Worm (Caenorhabditis elegans) whole organism, early embryonic: ENCODE results near the gene nlf-1.

Source experiments
- ama-1 ChIP-seq: fragments of 150-350 bp; optimal IDR thresholded peaks from 2 replicates; lab custom pipeline; 2014
- ceh-13 ChIP-seq: fragments of 200-800 bp; sonication (Bioruptor generic); optimal IDR thresholded peaks from 2 replicates; lab custom pipeline; 2018; ENCODE audit warnings: mild to moderate bottlenecking, missing genetic modification characterization, missing compliant biosample characterization
- ceh-36 ChIP-seq: sonication (generic microtip); optimal IDR thresholded peaks from 2 replicates; lab custom pipeline; 2016; ENCODE audit warnings: missing genetic modification characterization, inconsistent platforms, missing compliant biosample characterization
- flt-1 ChIP-seq: fragments of 200-800 bp; sonication (Bioruptor generic); IDR thresholded peaks from 2 replicates; pipeline ENCODE4 v1.3.6; 2022; ENCODE audit warnings: missing genetic modification characterization, missing compliant biosample characterization
- hmbx-1 ChIP-seq: sonication (generic microtip); optimal IDR thresholded peaks from 2 replicates; lab custom pipeline; 2016; ENCODE audit warnings: mild to moderate bottlenecking, missing genetic modification characterization, missing compliant biosample characterization
- hmg-4 ChIP-seq: fragments of 200-800 bp; sonication (Bioruptor generic); optimal IDR thresholded peaks from 2 replicates; lab custom pipeline; 2018; ENCODE audit warnings: mild to moderate bottlenecking, missing genetic modification characterization, missing compliant biosample characterization
- hnd-1 ChIP-seq: sonication (generic microtip); optimal IDR thresholded peaks from 2 replicates; lab custom pipeline; 2016; ENCODE audit warnings: missing genetic modification characterization, missing compliant biosample characterization
- pes-1 ChIP-seq: fragments of 200-800 bp; sonication (Bioruptor generic); IDR thresholded peaks from 2 replicates; pipeline ENCODE4 v1.3.6; 2022; ENCODE audit warnings: missing genetic modification reagents, missing genetic modification characterization, missing compliant biosample characterization
- scrt-1 ChIP-seq: fragments of 200-800 bp; sonication (Bioruptor generic); IDR thresholded peaks from 2 replicates; pipeline ENCODE4 v1.3.6; 2022; ENCODE audit warnings: missing genetic modification characterization, missing compliant biosample characterization
- sea-1 ChIP-seq: fragments of 200-800 bp; sonication (Bioruptor generic); conservative IDR thresholded peaks from 2 replicates; pipeline ENCODE4 v1.3.6; 2022; ENCODE audit warnings: missing genetic modification characterization, missing compliant biosample characterization
- tbx-11 ChIP-seq: fragments of 200-800 bp; sonication (Bioruptor generic); IDR thresholded peaks from 2 replicates; pipeline ENCODE4 v1.3.6; 2022; ENCODE audit warnings: missing genetic modification characterization, missing compliant biosample characterization
- tbx-37 ChIP-seq: fragments of 200-800 bp; sonication (Bioruptor generic); conservative IDR thresholded peaks from 2 replicates; pipeline ENCODE4 v1.3.6; 2022; ENCODE audit warnings: missing genetic modification reagents, missing genetic modification characterization, missing compliant biosample characterization

DNA sequence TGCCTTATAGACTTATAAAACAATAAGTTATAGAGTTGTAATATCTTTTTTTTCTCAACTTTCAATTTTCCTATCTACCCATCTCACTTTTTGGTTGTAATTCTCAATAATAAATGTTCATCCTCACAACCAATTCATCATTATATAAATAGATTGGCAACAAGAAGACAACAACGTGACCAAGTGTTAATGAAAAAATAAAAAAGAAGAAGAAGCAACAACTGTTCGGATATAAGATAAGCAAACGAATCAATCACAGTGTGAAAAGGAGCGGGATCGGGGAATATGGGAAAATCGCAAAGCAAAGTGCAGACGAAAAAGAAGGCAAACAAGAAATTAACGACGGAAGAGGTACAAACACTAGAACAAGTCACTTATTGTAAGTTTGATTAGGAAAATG is 36.6 kb upstream of the nlf-1 start, which contains the start of gene ncs-3:
- TF ChIP-seq ama-1 (lab: Kevin White, UChicago) (no peak), flt-1 (GFP tag; lab: Robert Waterston, UW) (no peak), ceh-36 (tag; lab: Kevin White, UChicago) (no peak), tbx-11 (GFP tag; lab: Robert Waterston, UW) (no peak), pes-1 (GFP tag; lab: Robert Waterston, UW) (no peak), scrt-1 (GFP tag; lab: Robert Waterston, UW) (no peak), ceh-13 (GFP tag; lab: Kevin White, UChicago) (no peak), sea-1 (no peak), tbx-37 (GFP tag; lab: Robert Waterston, UW) (no peak), hnd-1 (tag; lab: Kevin White, UChicago) (no peak), hmbx-1 (no peak), hmg-4 (GFP tag; lab: Kevin White, UChicago) (no peak)
